Fruit fly (Drosophila melanogaster) whole organism, embryonic: Measurements from ENCODE around the gene Scox.

Source experiments
- CG11247 ChIP-seq: fragments of 200-800 bp; sonication (Bioruptor generic); IDR thresholded peaks from 2 replicates; pipeline ENCODE4 v1.3.6; 2022; ENCODE audit warnings: missing biosample characterization, missing genetic modification characterization
- CG11456 ChIP-seq: fragments of 200-800 bp; sonication (Bioruptor generic); IDR thresholded peaks from 3 replicates; pipeline ENCODE4 v1.3.6; 2022; ENCODE audit warnings: missing biosample characterization, missing genetic modification characterization
- CG11560 ChIP-seq: fragments of 200-800 bp; sonication (Bioruptor generic); IDR thresholded peaks from 3 replicates; pipeline ENCODE4 v1.3.6; 2022; ENCODE audit warnings: missing biosample characterization, missing genetic modification characterization
- CG12659 ChIP-seq: fragments of 200-800 bp; sonication (Bioruptor generic); optimal IDR thresholded peaks from 3 replicates; lab custom pipeline; 2017; ENCODE audit warnings: mild to moderate bottlenecking, missing biosample characterization, missing genetic modification reagents, missing genetic modification characterization
- CG15073 ChIP-seq: fragments of 200-800 bp; sonication (Bioruptor generic); optimal IDR thresholded peaks from 2 replicates; lab custom pipeline; 2016; ENCODE audit warnings: missing biosample characterization, missing genetic modification characterization
- CG1529 ChIP-seq: fragments of 200-800 bp; sonication (Bioruptor generic); optimal IDR thresholded peaks from 3 replicates; lab custom pipeline; 2018; ENCODE audit warnings: missing biosample characterization, missing genetic modification characterization
- CG16815 ChIP-seq: fragments of 200-800 bp; sonication (Bioruptor generic); optimal IDR thresholded peaks from 3 replicates; lab custom pipeline; 2017; ENCODE audit warnings: missing biosample characterization, mild to moderate bottlenecking, missing genetic modification characterization
- CG16863 ChIP-seq: fragments of 200-800 bp; sonication (Bioruptor generic); optimal IDR thresholded peaks from 3 replicates; lab custom pipeline; 2016; ENCODE audit warnings: missing biosample characterization, missing genetic modification characterization
- CG17802 ChIP-seq: fragments of 200-800 bp; sonication (Bioruptor generic); optimal IDR thresholded peaks from 2 replicates; lab custom pipeline; 2018; ENCODE audit warnings: missing biosample characterization, mild to moderate bottlenecking, missing genetic modification characterization, moderate library complexity
- CG17829 ChIP-seq: fragments of 200-800 bp; optimal IDR thresholded peaks from 2 replicates; lab custom pipeline; 2019; ENCODE audit warnings: missing biosample characterization, mild to moderate bottlenecking, missing genetic modification characterization, moderate library complexity
- CG18262 ChIP-seq: fragments of 200-800 bp; optimal IDR thresholded peaks from 3 replicates; lab custom pipeline; 2019; ENCODE audit warnings: missing biosample characterization, mild to moderate bottlenecking, missing genetic modification characterization, moderate library complexity
- CG4360 ChIP-seq: fragments of 200-800 bp; sonication (Bioruptor generic); IDR thresholded peaks from 2 replicates; pipeline ENCODE4 v1.3.6; 2022; ENCODE audit warnings: missing biosample characterization, missing genetic modification characterization
- CG4707 ChIP-seq: fragments of 200-800 bp; sonication (Bioruptor generic); optimal IDR thresholded peaks from 2 replicates; lab custom pipeline; 2018; ENCODE audit warnings: missing biosample characterization, mild to moderate bottlenecking, missing genetic modification characterization, moderate library complexity
- CG6854 ChIP-seq: fragments of 200-800 bp; sonication (Bioruptor generic); optimal IDR thresholded peaks from 3 replicates; lab custom pipeline; 2017; ENCODE audit warnings: missing biosample characterization, mild to moderate bottlenecking, missing genetic modification characterization
- CG7839 ChIP-seq: fragments of 200-800 bp; sonication (Bioruptor generic); optimal IDR thresholded peaks from 3 replicates; lab custom pipeline; 2018; ENCODE audit warnings: missing biosample characterization, mild to moderate bottlenecking, missing genetic modification characterization, moderate library complexity
- CG7963 ChIP-seq: fragments of 200-800 bp; sonication (Bioruptor generic); IDR thresholded peaks from 3 replicates; pipeline ENCODE4 v1.3.6; 2022; ENCODE audit warnings: missing biosample characterization, missing genetic modification characterization; ENCODE audit not compliant: partially characterized antibody
- CG8281 ChIP-seq: fragments of 200-800 bp; sonication (Bioruptor generic); optimal IDR thresholded peaks from 2 replicates; lab custom pipeline; 2018; ENCODE audit warnings: missing biosample characterization, mild to moderate bottlenecking, missing genetic modification characterization, moderate library complexity
- CG8478 ChIP-seq: fragments of >200 bp; optimal IDR thresholded peaks from 2 replicates; lab custom pipeline; 2018
- CG8944 ChIP-seq: fragments of 200-800 bp; sonication (Bioruptor generic); optimal IDR thresholded peaks from 3 replicates; lab custom pipeline; 2016; ENCODE audit warnings: missing biosample characterization, missing genetic modification characterization
- CG9437 ChIP-seq: fragments of 200-800 bp; sonication (Bioruptor generic); optimal IDR thresholded peaks from 2 replicates; lab custom pipeline; 2018; ENCODE audit warnings: missing biosample characterization, mild to moderate bottlenecking, missing genetic modification characterization
- CHES-1-like ChIP-seq: fragments of 200-800 bp; sonication (Bioruptor generic); optimal IDR thresholded peaks from 2 replicates; lab custom pipeline; 2016; ENCODE audit warnings: missing biosample characterization, missing genetic modification characterization
- D ChIP-seq, 2 experiments: fragments of 200-800 bp in 1 of 2; fragments of >200 bp in 1 of 2; sonication (Bioruptor generic) in 1 of 2; optimal IDR thresholded peaks; 2 replicates in 1 of 2; 3 replicates in 1 of 2; lab custom pipeline; 2017; ENCODE audit warnings: mild to moderate bottlenecking in 1 of 2, missing biosample characterization in 1 of 2, missing genetic modification characterization in 1 of 2, missing genetic modification reagents in 1 of 2
- Dbx ChIP-seq: fragments of 200-800 bp; sonication (Bioruptor generic); IDR thresholded peaks from 3 replicates; pipeline ENCODE4 v1.3.6; 2022; ENCODE audit warnings: missing biosample characterization, missing genetic modification characterization
- Dll ChIP-seq: fragments of 200-800 bp; sonication (Bioruptor generic); IDR thresholded peaks from 4 replicates; pipeline ENCODE4 v1.3.6; 2022; ENCODE audit warnings: missing biosample characterization, missing genetic modification characterization; ENCODE audit not compliant: partially characterized antibody
- Dref ChIP-seq: fragments of 200-800 bp; sonication (Bioruptor generic); IDR thresholded peaks from 2 replicates; pipeline ENCODE4 v1.3.6; 2022; ENCODE audit warnings: missing biosample characterization, missing genetic modification characterization
- Drgx ChIP-seq: fragments of 200-800 bp; sonication (Bioruptor generic); IDR thresholded peaks from 2 replicates; pipeline ENCODE4 v1.3.6; 2022; ENCODE audit warnings: missing biosample characterization, missing genetic modification characterization
- Fer1 ChIP-seq: fragments of 200-800 bp; sonication (Bioruptor generic); optimal IDR thresholded peaks from 2 replicates; lab custom pipeline; 2017; ENCODE audit warnings: missing biosample characterization, mild to moderate bottlenecking, missing genetic modification characterization
- HLHmδ ChIP-seq: fragments of 200-800 bp; sonication (Bioruptor generic); optimal IDR thresholded peaks from 2 replicates; lab custom pipeline; 2018; ENCODE audit warnings: missing biosample characterization, mild to moderate bottlenecking, missing genetic modification characterization, moderate library complexity
- Mes4 ChIP-seq: fragments of 200-800 bp; sonication (Bioruptor generic); optimal IDR thresholded peaks from 2 replicates; lab custom pipeline; 2016; ENCODE audit warnings: missing biosample characterization, missing genetic modification characterization
- Pdp1 ChIP-seq, 2 experiments: fragments of 200-800 bp; sonication (Bioruptor generic); optimal IDR thresholded peaks; 3 replicates each; lab custom pipeline; 2016; ENCODE audit warnings: missing biosample characterization in 2 of 2, missing genetic modification characterization in 2 of 2, mild to moderate bottlenecking in 1 of 2, moderate library complexity in 1 of 2
- Scr ChIP-seq: fragments of 200-800 bp; sonication (Bioruptor generic); IDR thresholded peaks from 2 replicates; pipeline ENCODE4 v1.3.6; 2022; ENCODE audit warnings: missing biosample characterization, missing genetic modification characterization; ENCODE audit not compliant: partially characterized antibody
- ab ChIP-seq: fragments of 200-800 bp; sonication (Bioruptor generic); optimal IDR thresholded peaks from 2 replicates; lab custom pipeline; 2016; ENCODE audit warnings: missing biosample characterization, missing genetic modification characterization
- chinmo ChIP-seq: fragments of 200-800 bp; sonication (Bioruptor generic); IDR thresholded peaks from 4 replicates; pipeline ENCODE4 v1.3.6; 2022; ENCODE audit warnings: missing biosample characterization, missing genetic modification characterization; ENCODE audit not compliant: partially characterized antibody
- chm ChIP-seq: fragments of 200-800 bp; sonication (Bioruptor generic); IDR thresholded peaks from 2 replicates; pipeline ENCODE4 v1.3.6; 2022; ENCODE audit warnings: missing biosample characterization, missing genetic modification characterization
- dysf ChIP-seq: fragments of 200-800 bp; sonication (Bioruptor generic); IDR thresholded peaks from 3 replicates; pipeline ENCODE4 v1.3.6; 2022; ENCODE audit warnings: missing biosample characterization, missing genetic modification characterization
- fd3F ChIP-seq: fragments of 200-800 bp; sonication (Bioruptor generic); optimal IDR thresholded peaks from 2 replicates; lab custom pipeline; 2018; ENCODE audit warnings: missing biosample characterization, mild to moderate bottlenecking, missing genetic modification characterization, moderate library complexity
- fd96Cb ChIP-seq: fragments of 200-800 bp; sonication (Bioruptor generic); optimal IDR thresholded peaks from 2 replicates; lab custom pipeline; 2018; ENCODE audit warnings: missing biosample characterization, mild to moderate bottlenecking, missing genetic modification characterization, moderate library complexity
- her ChIP-seq: fragments of 200-800 bp; sonication (Bioruptor generic); optimal IDR thresholded peaks from 2 replicates; lab custom pipeline; 2016; ENCODE audit warnings: missing biosample characterization, missing genetic modification characterization
- kay ChIP-seq: fragments of 200-800 bp; sonication (Bioruptor generic); optimal IDR thresholded peaks from 2 replicates; lab custom pipeline; 2016; ENCODE audit warnings: missing biosample characterization, missing genetic modification characterization
- kni ChIP-seq: fragments of 200-800 bp; sonication (Bioruptor generic); optimal IDR thresholded peaks from 3 replicates; lab custom pipeline; 2017; ENCODE audit warnings: mild to moderate bottlenecking, missing biosample characterization, missing genetic modification reagents, missing genetic modification characterization
- knrl ChIP-seq: fragments of 200-800 bp; sonication (Bioruptor generic); IDR thresholded peaks from 3 replicates; pipeline ENCODE4 v1.3.6; 2022; ENCODE audit warnings: missing biosample characterization, missing genetic modification characterization; ENCODE audit not compliant: partially characterized antibody
- lab ChIP-seq: fragments of 200-800 bp; sonication (Bioruptor generic); optimal IDR thresholded peaks from 3 replicates; lab custom pipeline; 2017; ENCODE audit warnings: missing biosample characterization, missing genetic modification characterization, mild to moderate bottlenecking, moderate library complexity, missing genetic modification reagents
- nau ChIP-seq: fragments of 200-800 bp; sonication (Bioruptor generic); optimal IDR thresholded peaks from 3 replicates; lab custom pipeline; 2017; ENCODE audit warnings: missing biosample characterization, mild to moderate bottlenecking, missing genetic modification characterization, missing genetic modification reagents
- sc ChIP-seq, 3 experiments: fragments of >200 bp in 2 of 3; fragments of 200-800 bp in 1 of 3; sonication (Bioruptor generic) in 1 of 3; optimal IDR thresholded peaks; 2 replicates in 2 of 3; 3 replicates in 1 of 3; lab custom pipeline; 2017; ENCODE audit warnings: mild to moderate bottlenecking in 1 of 3, missing biosample characterization in 1 of 3, missing genetic modification characterization in 1 of 3, missing genetic modification reagents in 1 of 3
- schlank ChIP-seq: fragments of 200-800 bp; sonication (Bioruptor generic); optimal IDR thresholded peaks from 2 replicates; lab custom pipeline; 2018; ENCODE audit warnings: missing biosample characterization, mild to moderate bottlenecking, missing genetic modification characterization
- tna ChIP-seq: fragments of 200-800 bp; sonication (Bioruptor generic); IDR thresholded peaks from 2 replicates; pipeline ENCODE4 v1.3.6; 2022; ENCODE audit warnings: missing biosample characterization, missing genetic modification characterization; ENCODE audit not compliant: partially characterized antibody
- vfl ChIP-seq: fragments of 200-800 bp; sonication (Bioruptor generic); optimal IDR thresholded peaks from 2 replicates; lab custom pipeline; 2016; ENCODE audit warnings: missing biosample characterization, missing genetic modification characterization
- wor ChIP-seq: fragments of 200-800 bp; sonication (Bioruptor generic); IDR thresholded peaks from 2 replicates; pipeline ENCODE4 v1.3.6; 2022; ENCODE audit warnings: missing biosample characterization, missing genetic modification characterization

Gene Scox

dm6 chr2L:5000919-5001581 is 32.3 kb upstream of the Scox start (continued):
- TF ChIP-seq tna (GFP tag; lab: Robert Waterston, UW) (peak; percentile 19; the same call in 1 of the 2 replicates), vfl (GFP tag; lab: Kevin White, UChicago) (no peak), fd96Cb (tag; lab: Kevin White, UChicago) (no peak), lab (GFP tag; lab: Kevin White, UChicago) (no peak), CG7963 (GFP tag; lab: Robert Waterston, UW) (0 out of 3 replicates have a peak, but pooled peaks have one; percentile 31), fd3F (GFP tag; lab: Kevin White, UChicago) (no peak), D (optimal IDR thresholded peaks at IDR 0.05; lab: Kevin White, UChicago) (peak; percentile 57), D (GFP tag; optimal IDR thresholded peaks at IDR 0.05; lab: Kevin White, UChicago) (no peak), Dbx (GFP tag; lab: Robert Waterston, UW) (no peak), Dref (GFP tag; lab: Robert Waterston, UW) (peak; percentile 31; the same call in 1 of the 2 replicates), CG9437 (no peak), ab (GFP tag; lab: Kevin White, UChicago) (no peak), schlank (no peak), CG8944 (GFP tag; lab: Kevin White, UChicago) (no peak), sc (optimal IDR thresholded peaks at IDR 0.05; lab: Kevin White, UChicago) (no peak), sc (GFP tag; optimal IDR thresholded peaks at IDR 0.05; lab: Kevin White, UChicago) (no peak), CG17829 (no peak), CG6854 (no peak), CG11456 (GFP tag; lab: Robert Waterston, UW) (peak; percentile 68; the same call in 2 of the 3 replicates), knrl (GFP tag; lab: Robert Waterston, UW) (peak; percentile 63; the same call in 1 of the 3 replicates), CG18262 (no peak), CHES-1-like (GFP tag; lab: Kevin White, UChicago) (no peak), CG8478 (lab: Kevin White, UChicago) (peak; percentile 92), CG1529 (no peak), Scr (GFP tag; lab: Robert Waterston, UW) (no peak; the same call in 1 of the 2 replicates), CG8281 (tag; lab: Kevin White, UChicago) (peak; percentile 58), CG12659 (GFP tag; lab: Kevin White, UChicago) (no peak), CG16863 (GFP tag; lab: Kevin White, UChicago) (no peak), Mes4 (GFP tag; lab: Kevin White, UChicago) (no peak), Pdp1 (GFP tag; optimal IDR thresholded peaks at IDR 0.05; lab: Kevin White, UChicago) (no peak), nau (GFP tag; lab: Kevin White, UChicago) (no peak), chm (GFP tag; lab: Robert Waterston, UW) (peak; percentile 28; the same call in 1 of the 2 replicates), CG16815 (GFP tag; lab: Kevin White, UChicago) (no peak), chinmo (GFP tag; lab: Robert Waterston, UW) (peak; percentile 96), kay (GFP tag; lab: Kevin White, UChicago) (no peak), wor (GFP tag; lab: Robert Waterston, UW) (0 out of 2 replicates have a peak, but pooled peaks have one; percentile 12), CG11247 (no peak), CG4707 (no peak), Dll (GFP tag; lab: Robert Waterston, UW) (no peak), CG15073 (GFP tag; lab: Kevin White, UChicago) (no peak), her (GFP tag; lab: Kevin White, UChicago) (no peak), kni (GFP tag; lab: Kevin White, UChicago) (peak; percentile 10), CG4360 (0 out of 2 replicates have a peak, but pooled peaks have one; percentile 20), dysf (GFP tag; lab: Robert Waterston, UW) (peak; percentile 11; the same call in 2 of the 3 replicates), Fer1 (GFP tag; lab: Kevin White, UChicago) (no peak), CG11560 (no peak), Drgx (GFP tag; lab: Robert Waterston, UW) (peak; percentile 61), HLHmδ (GFP tag; lab: Kevin White, UChicago) (no peak), CG17802 (tag; lab: Kevin White, UChicago) (no peak), CG7839 (tag; lab: Kevin White, UChicago) (no peak)
